Worm (Caenorhabditis elegans) whole organism, L4/young adult: ENCODE results near the gene srr-6.

Experiments
- dao-5 ChIP-seq: sonication (generic microtip); optimal IDR thresholded peaks from 2 replicates; lab custom pipeline; 2016; ENCODE audit warnings: missing genotype, missing genetic modification characterization, moderate library complexity, missing compliant biosample characterization
- him-1 ChIP-seq: sonication (generic microtip); optimal IDR thresholded peaks from 2 replicates; lab custom pipeline; 2016; ENCODE audit warnings: missing genotype, missing genetic modification reagents, missing genetic modification characterization, missing compliant biosample characterization

- no peak for TF ChIP-seq him-1 (tag; lab: Kevin White, UChicago)
- TF ChIP-seq dao-5 (tag; lab: Kevin White, UChicago) = no peak
Measured at ce11 chrV:4983091-4983490, 29.5 kb upstream of the srr-6 start, which contains the start of gene srsx-13.
